Worm (Caenorhabditis elegans) whole organism, young adult: ENCODE data around the gene W03H9.1.

Source experiments
- B0336.3 ChIP-seq: fragments of 200-800 bp; sonication (Bioruptor generic); IDR thresholded peaks from 2 replicates; pipeline ENCODE4 v1.3.6; 2022; ENCODE audit warnings: missing genetic modification characterization, missing compliant biosample characterization
- C06A6.2 ChIP-seq: fragments of 200-800 bp; sonication (Bioruptor generic); conservative IDR thresholded peaks from 2 replicates; pipeline ENCODE4 v1.3.6; 2022; ENCODE audit warnings: missing genetic modification characterization, missing compliant biosample characterization
- F10E7.11 ChIP-seq: sonication (generic microtip); optimal IDR thresholded peaks from 2 replicates; lab custom pipeline; 2017; ENCODE audit warnings: mild to moderate bottlenecking, missing genetic modification characterization, moderate library complexity, missing compliant biosample characterization
- F33H1.4 ChIP-seq: fragments of 200-800 bp; sonication (Bioruptor generic); IDR thresholded peaks from 2 replicates; pipeline ENCODE4 v1.3.6; 2022; ENCODE audit warnings: missing genetic modification reagents, missing genetic modification characterization, missing compliant biosample characterization
- F39B2.1 ChIP-seq: fragments of 200-800 bp; sonication (Bioruptor generic); IDR thresholded peaks from 2 replicates; pipeline ENCODE4 v1.3.6; 2022; ENCODE audit warnings: missing genetic modification reagents, missing genetic modification characterization, missing compliant biosample characterization
- F49E8.2 ChIP-seq: sonication (generic microtip); optimal IDR thresholded peaks from 3 replicates; lab custom pipeline; 2017; ENCODE audit warnings: missing genetic modification characterization, mild to moderate bottlenecking, missing compliant biosample characterization, antibody characterized with exemption, moderate library complexity; ENCODE audit not compliant: insufficient read depth
- F55B11.4 ChIP-seq: sonication (generic microtip); optimal IDR thresholded peaks from 2 replicates; lab custom pipeline; 2016; ENCODE audit warnings: missing compliant biosample characterization, missing genetic modification characterization, borderline replicate concordance; ENCODE audit not compliant: insufficient read depth
- F57A8.1 ChIP-seq: fragments of 200-800 bp; sonication (Bioruptor generic); optimal IDR thresholded peaks from 2 replicates; lab custom pipeline; 2018; ENCODE audit warnings: mild to moderate bottlenecking, missing genetic modification characterization, moderate library complexity, missing compliant biosample characterization
- K12H6.12 ChIP-seq: fragments of 200-800 bp; sonication (Bioruptor generic); optimal IDR thresholded peaks from 2 replicates; lab custom pipeline; 2018; ENCODE audit warnings: mild to moderate bottlenecking, missing genetic modification characterization, missing compliant biosample characterization
- Y53G8AR.9 ChIP-seq: fragments of 200-800 bp; sonication (Bioruptor generic); conservative IDR thresholded peaks from 2 replicates; pipeline ENCODE4 v1.3.6; 2022; ENCODE audit warnings: missing genetic modification reagents, missing genetic modification characterization, missing compliant biosample characterization
- Y67H2A.10 ChIP-seq: fragments of 200-800 bp; sonication (Bioruptor generic); conservative IDR thresholded peaks from 2 replicates; pipeline ENCODE4 v1.3.6; 2022; ENCODE audit warnings: missing genetic modification reagents, missing genetic modification characterization, missing compliant biosample characterization
- Y95B8A.8 ChIP-seq: fragments of 200-800 bp; sonication (Bioruptor generic); IDR thresholded peaks from 2 replicates; pipeline ENCODE4 v1.3.6; 2022; ENCODE audit warnings: missing genetic modification reagents, missing genetic modification characterization, missing compliant biosample characterization
- aptf-2 ChIP-seq: fragments of 200-800 bp; sonication (Bioruptor generic); conservative IDR thresholded peaks from 2 replicates; pipeline ENCODE4 v1.3.6; 2022; ENCODE audit warnings: missing genetic modification reagents, missing genetic modification characterization, missing compliant biosample characterization
- atf-7 ChIP-seq: sonication (generic microtip); optimal IDR thresholded peaks from 2 replicates; lab custom pipeline; 2017; ENCODE audit warnings: mild to moderate bottlenecking, missing genetic modification characterization, missing compliant biosample characterization
- athp-1 ChIP-seq: sonication (generic microtip); optimal IDR thresholded peaks from 2 replicates; lab custom pipeline; 2017; ENCODE audit warnings: mild to moderate bottlenecking, missing genetic modification characterization, missing compliant biosample characterization
- bed-1 ChIP-seq: fragments of 200-800 bp; sonication (Bioruptor generic); IDR thresholded peaks from 2 replicates; pipeline ENCODE4 v1.3.6; 2022; ENCODE audit warnings: missing genetic modification reagents, missing genetic modification characterization, missing compliant biosample characterization
- bed-2 ChIP-seq: fragments of 200-800 bp; sonication (Bioruptor generic); IDR thresholded peaks from 2 replicates; pipeline ENCODE4 v1.3.6; 2022; ENCODE audit warnings: missing genetic modification reagents, missing genetic modification characterization, missing compliant biosample characterization
- ccch-3 ChIP-seq: fragments of 200-800 bp; sonication (Bioruptor generic); optimal IDR thresholded peaks from 2 replicates; lab custom pipeline; 2018; ENCODE audit warnings: mild to moderate bottlenecking, missing genetic modification characterization, missing compliant biosample characterization
- cebp-1 ChIP-seq, 2 experiments: fragments of 200-800 bp in 1 of 2; sonication (Bioruptor generic) in 1 of 2; sonication (generic microtip) in 1 of 2; IDR thresholded peaks in 1 of 2; optimal IDR thresholded peaks in 1 of 2; 2 replicates each; pipeline versions ENCODE4 v1.3.6 to Lab custom; 2017 to 2022; ENCODE audit warnings: missing compliant biosample characterization in 2 of 2, missing genetic modification characterization in 2 of 2, mild to moderate bottlenecking in 1 of 2, missing genetic modification reagents in 1 of 2, moderate library complexity in 1 of 2
- cebp-2 ChIP-seq: fragments of 200-800 bp; sonication (Bioruptor generic); IDR thresholded peaks from 2 replicates; pipeline ENCODE4 v1.3.6; 2022; ENCODE audit warnings: missing genetic modification characterization, missing compliant biosample characterization
- ceh-100 ChIP-seq: fragments of 200-800 bp; sonication (Bioruptor generic); IDR thresholded peaks from 2 replicates; pipeline ENCODE4 v1.3.6; 2022; ENCODE audit warnings: missing genetic modification reagents, missing genetic modification characterization, missing compliant biosample characterization
- ceh-40 ChIP-seq: fragments of 200-800 bp; sonication (Bioruptor generic); IDR thresholded peaks from 2 replicates; pipeline ENCODE4 v1.3.6; 2022; ENCODE audit warnings: missing genetic modification characterization, missing compliant biosample characterization
- ceh-58 ChIP-seq: fragments of 200-800 bp; sonication (Bioruptor generic); IDR thresholded peaks from 2 replicates; pipeline ENCODE4 v1.3.6; 2022; ENCODE audit warnings: missing genetic modification characterization, missing compliant biosample characterization
- ceh-91 ChIP-seq: fragments of 200-800 bp; sonication (Bioruptor generic); IDR thresholded peaks from 2 replicates; pipeline ENCODE4 v1.3.6; 2022; ENCODE audit warnings: missing genetic modification reagents, missing genetic modification characterization, missing compliant biosample characterization
- chd-7 ChIP-seq: sonication (generic microtip); optimal IDR thresholded peaks from 2 replicates; lab custom pipeline; 2016; ENCODE audit warnings: mild to moderate bottlenecking, missing genetic modification characterization, moderate library complexity, missing compliant biosample characterization
- dpff-1 ChIP-seq: sonication (generic microtip); optimal IDR thresholded peaks from 2 replicates; lab custom pipeline; 2017; ENCODE audit warnings: mild to moderate bottlenecking, missing genetic modification characterization, missing compliant biosample characterization
- dpl-1 ChIP-seq: fragments of 150-350 bp; optimal IDR thresholded peaks from 2 replicates; lab custom pipeline; 2014; ENCODE audit warnings: missing biosample characterization, missing genetic modification reagents, missing genetic modification characterization
- fkh-3 ChIP-seq: sonication (generic microtip); optimal IDR thresholded peaks from 2 replicates; lab custom pipeline; 2016; ENCODE audit warnings: mild to moderate bottlenecking, missing genetic modification characterization, missing compliant biosample characterization
- gei-17 ChIP-seq: fragments of 200-800 bp; sonication (Bioruptor generic); optimal IDR thresholded peaks from 2 replicates; lab custom pipeline; 2018; ENCODE audit warnings: mild to moderate bottlenecking, missing genetic modification characterization, missing compliant biosample characterization
- him-1 ChIP-seq: sonication (generic microtip); optimal IDR thresholded peaks from 2 replicates; lab custom pipeline; 2016; ENCODE audit warnings: missing genotype, missing genetic modification reagents, missing genetic modification characterization, missing compliant biosample characterization
- hlh-12 ChIP-seq: sonication (generic microtip); optimal IDR thresholded peaks from 2 replicates; lab custom pipeline; 2016; ENCODE audit warnings: missing genetic modification characterization, missing compliant biosample characterization
- lag-1 ChIP-seq: fragments of 200-800 bp; sonication (Bioruptor generic); IDR thresholded peaks from 2 replicates; pipeline ENCODE4 v1.3.6; 2022; ENCODE audit warnings: missing genetic modification reagents, missing genetic modification characterization, missing compliant biosample characterization
- let-607 ChIP-seq, 2 experiments: fragments of 200-800 bp in 1 of 2; sonication (Bioruptor generic) in 1 of 2; sonication (generic microtip) in 1 of 2; optimal IDR thresholded peaks; 2 replicates each; lab custom pipeline; 2016 to 2018; ENCODE audit warnings: mild to moderate bottlenecking in 2 of 2, missing compliant biosample characterization in 2 of 2, missing genetic modification characterization in 2 of 2, moderate library complexity in 2 of 2, missing genotype in 1 of 2
- lin-35 ChIP-seq, 3 experiments: fragments of 150-350 bp in 2 of 3; sonication (generic microtip) in 1 of 3; optimal IDR thresholded peaks; 2 replicates each; lab custom pipeline; 2014 to 2018; ENCODE audit warnings: missing biosample characterization in 3 of 3, missing genetic modification characterization in 3 of 3, missing genetic modification reagents in 3 of 3
- lin-40 ChIP-seq: sonication (generic microtip); optimal IDR thresholded peaks from 2 replicates; lab custom pipeline; 2016; ENCODE audit warnings: missing genetic modification characterization, mild to moderate bottlenecking, missing compliant biosample characterization, missing genotype, missing genetic modification reagents
- madf-10 ChIP-seq: sonication (generic microtip); optimal IDR thresholded peaks from 2 replicates; lab custom pipeline; 2016; ENCODE audit warnings: mild to moderate bottlenecking, missing genetic modification characterization, missing compliant biosample characterization
- mxl-1 ChIP-seq: sonication (generic microtip); optimal IDR thresholded peaks from 2 replicates; lab custom pipeline; 2016; ENCODE audit warnings: missing genetic modification characterization, missing compliant biosample characterization
- nhr-80 ChIP-seq: sonication (generic microtip); optimal IDR thresholded peaks from 2 replicates; lab custom pipeline; 2016; ENCODE audit warnings: missing genetic modification characterization, missing compliant biosample characterization
- rpc-1 ChIP-seq, 2 experiments: fragments of 150-350 bp in 1 of 2; sonication (generic microtip) in 1 of 2; optimal IDR thresholded peaks; 2 replicates each; lab custom pipeline; 2014 to 2018; ENCODE audit warnings: missing biosample characterization in 1 of 2, missing genetic modification characterization in 1 of 2, missing genetic modification reagents in 1 of 2, missing genotype in 1 of 2
- sdz-38 ChIP-seq: sonication (generic microtip); optimal IDR thresholded peaks from 2 replicates; lab custom pipeline; 2016; ENCODE audit warnings: missing genotype, missing genetic modification characterization, missing compliant biosample characterization
- sea-2 ChIP-seq: fragments of 200-800 bp; sonication (Bioruptor generic); IDR thresholded peaks from 2 replicates; pipeline ENCODE4 v1.3.6; 2022; ENCODE audit warnings: missing genetic modification characterization, missing compliant biosample characterization
- snpc-1.1 ChIP-seq: sonication (generic microtip); optimal IDR thresholded peaks from 2 replicates; lab custom pipeline; 2017; ENCODE audit warnings: missing genetic modification characterization, mild to moderate bottlenecking, missing compliant biosample characterization, antibody characterized with exemption, moderate library complexity, missing genotype, missing genetic modification reagents; ENCODE audit not compliant: insufficient read depth
- snpc-1.3 ChIP-seq: sonication (generic microtip); optimal IDR thresholded peaks from 2 replicates; lab custom pipeline; 2017; ENCODE audit warnings: missing genetic modification characterization, mild to moderate bottlenecking, missing compliant biosample characterization, antibody characterized with exemption, moderate library complexity, missing genotype, missing genetic modification reagents; ENCODE audit not compliant: insufficient read depth
- tbp1 ChIP-seq: fragments of 200-800 bp; sonication (Bioruptor generic); optimal IDR thresholded peaks from 2 replicates; lab custom pipeline; 2018; ENCODE audit warnings: mild to moderate bottlenecking, missing genetic modification characterization, missing compliant biosample characterization
- xnd-1 ChIP-seq: sonication (generic microtip); optimal IDR thresholded peaks from 2 replicates; lab custom pipeline; 2016; ENCODE audit warnings: missing genotype, missing genetic modification reagents, missing genetic modification characterization, missing compliant biosample characterization
- ztf-25 ChIP-seq: fragments of 200-800 bp; sonication (Bioruptor generic); IDR thresholded peaks from 2 replicates; pipeline ENCODE4 v1.3.6; 2022; ENCODE audit warnings: missing genetic modification reagents, missing genetic modification characterization, missing compliant biosample characterization

The W03H9.1 gene

DNA sequence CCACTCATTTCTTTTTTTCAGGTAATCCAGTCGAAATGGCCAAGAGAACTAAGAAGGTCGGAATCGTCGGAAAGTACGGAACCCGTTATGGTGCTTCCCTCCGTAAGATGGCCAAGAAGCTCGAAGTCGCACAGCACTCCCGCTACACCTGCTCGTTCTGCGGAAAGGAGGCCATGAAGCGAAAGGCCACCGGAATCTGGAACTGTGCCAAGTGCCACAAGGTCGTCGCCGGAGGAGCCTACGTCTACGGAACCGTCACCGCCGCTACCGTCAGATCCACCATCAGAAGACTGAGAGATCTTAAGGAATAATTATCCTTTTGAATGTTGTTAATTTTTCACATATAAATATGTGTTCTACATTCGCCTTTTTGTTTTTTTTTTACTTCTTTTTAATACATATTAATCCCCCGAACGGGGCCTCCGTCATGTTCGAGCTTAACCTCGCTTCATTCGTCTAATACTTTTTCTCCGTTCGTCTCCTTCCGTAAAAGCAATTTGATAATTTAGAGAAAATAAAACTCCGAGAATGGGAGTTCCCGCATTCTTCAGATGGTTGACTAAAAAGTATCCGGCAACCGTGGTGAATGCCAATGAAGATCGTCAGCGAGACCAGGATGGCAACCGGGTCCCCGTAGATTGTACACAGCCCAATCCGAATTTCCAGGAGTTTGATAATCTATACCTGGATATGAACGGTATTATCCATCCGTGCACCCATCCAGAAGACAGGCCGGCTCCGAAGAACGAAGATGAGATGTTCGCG, 5.5 kb upstream of the W03H9.1 start, which contains the start of the genes rpl-43 and xrn-2 (continued):
- TF ChIP-seq athp-1 (tag; lab: Kevin White, UChicago) (peak; percentile 69), ceh-58 (0 out of 2 replicates have a peak, but pooled peaks have one; percentile 12), F10E7.11 (tag; lab: Kevin White, UChicago) (peak; percentile 69), F57A8.1 (no peak), Y53G8AR.9 (GFP tag; lab: Robert Waterston, UW) (peak; percentile 83), lag-1 (no peak), cebp-1 (GFP tag; IDR thresholded peaks at IDR 0.05; lab: Robert Waterston, UW) (0 out of 2 replicates have a peak, but pooled peaks have one; percentile 41), cebp-1 (tag; optimal IDR thresholded peaks at IDR 0.05; lab: Kevin White, UChicago) (peak; percentile 28), aptf-2 (GFP tag; lab: Robert Waterston, UW) (no peak), F55B11.4 (tag; lab: Kevin White, UChicago) (no peak), Y95B8A.8 (GFP tag; lab: Robert Waterston, UW) (peak; percentile 89), C06A6.2 (GFP tag; lab: Robert Waterston, UW) (no peak), ceh-100 (GFP tag; lab: Robert Waterston, UW) (peak; percentile 72), K12H6.12 (tag; lab: Kevin White, UChicago) (no peak), rpc-1 (optimal IDR thresholded peaks at IDR 0.05; lab: Kevin White, UChicago) (no peak), rpc-1 (tag; optimal IDR thresholded peaks at IDR 0.05; lab: Kevin White, UChicago) (no peak), fkh-3 (tag; lab: Kevin White, UChicago) (peak; percentile 79), F49E8.2 (tag; lab: Kevin White, UChicago) (peak; percentile 87), xnd-1 (tag; lab: Kevin White, UChicago) (peak; percentile 58), bed-1 (GFP tag; lab: Robert Waterston, UW) (peak; percentile 73; the same call in 1 of the 2 replicates), ceh-91 (GFP tag; lab: Robert Waterston, UW) (no peak), ztf-25 (GFP tag; lab: Robert Waterston, UW) (0 out of 2 replicates have a peak, but pooled peaks have one; percentile 45), nhr-80 (tag; lab: Kevin White, UChicago) (no peak), tbp1 (GFP tag; lab: Kevin White, UChicago) (peak; percentile 58), lin-40 (tag; lab: Kevin White, UChicago) (no peak), gei-17 (GFP tag; lab: Kevin White, UChicago) (peak; percentile 13), ccch-3 (no peak), dpff-1 (peak; percentile 65), F39B2.1 (peak; percentile 92), snpc-1.3 (tag; lab: Kevin White, UChicago) (peak; percentile 52), mxl-1 (tag; lab: Kevin White, UChicago) (no peak), chd-7 (peak; percentile 82), sea-2 (GFP tag; lab: Robert Waterston, UW) (no peak), lin-35 (GFP tag; optimal IDR thresholded peaks at IDR 0.05; lab: Kevin White, UChicago) (no peak), let-607 (tag; optimal IDR thresholded peaks at IDR 0.05; lab: Kevin White, UChicago) (no peak), him-1 (tag; lab: Kevin White, UChicago) (peak; percentile 37), hlh-12 (tag; lab: Kevin White, UChicago) (no peak), B0336.3 (GFP tag; lab: Robert Waterston, UW) (peak; percentile 95), bed-2 (GFP tag; lab: Robert Waterston, UW) (no peak), F33H1.4 (GFP tag; lab: Robert Waterston, UW) (peak; percentile 38), Y67H2A.10 (GFP tag; lab: Robert Waterston, UW) (no peak), ceh-40 (GFP tag; lab: Robert Waterston, UW) (0 out of 2 replicates have a peak, but pooled peaks have one; percentile 2), madf-10 (tag; lab: Kevin White, UChicago) (no peak), dpl-1 (no peak), cebp-2 (peak; percentile 89), atf-7 (tag; lab: Kevin White, UChicago) (peak; percentile 72), snpc-1.1 (tag; lab: Kevin White, UChicago) (peak; percentile 77), sdz-38 (tag; lab: Kevin White, UChicago) (no peak)
